Worm (Caenorhabditis elegans): ENCODE measurements around the gene Y50D4A.4.

DNA sequence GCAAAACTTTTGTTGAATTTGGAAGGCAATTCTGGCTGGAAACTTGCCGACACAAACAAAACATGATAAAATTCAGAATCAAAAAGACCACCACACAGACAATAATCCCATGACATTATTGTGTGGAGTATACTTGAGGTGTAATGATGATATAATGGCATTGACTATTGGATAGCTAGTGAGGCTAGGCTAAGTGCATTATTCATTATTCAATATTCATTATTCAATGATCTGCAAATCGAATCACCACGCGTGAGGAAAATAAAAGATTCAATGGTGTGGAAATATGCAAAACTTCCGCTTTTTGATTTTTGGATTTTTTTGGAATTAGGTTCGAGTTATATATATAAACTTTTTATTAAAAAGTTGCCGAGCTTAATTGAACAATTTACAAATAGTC, 27.6 kb upstream of the Y50D4A.4 start:
- TF ChIP-seq dve-1 (tag; optimal IDR thresholded peaks at IDR 0.05) (no peak), pros-1 (tag; optimal IDR thresholded peaks at IDR 0.05) (no peak), syd-9 (tag; optimal IDR thresholded peaks at IDR 0.05) (no peak), C08G9.2 (tag; optimal IDR thresholded peaks at IDR 0.05) (no peak), elt-2 (tag; optimal IDR thresholded peaks at IDR 0.05) (no peak), lim-6 (tag; optimal IDR thresholded peaks at IDR 0.05) (no peak), fkh-10 (GFP tag; optimal IDR thresholded peaks at IDR 0.05) (no peak), ceh-6 (GFP tag; optimal IDR thresholded peaks at IDR 0.05) (no peak), unc-55 (GFP tag; optimal IDR thresholded peaks at IDR 0.05) (no peak)
